Fruit fly (Drosophila melanogaster) whole organism, prepupa: ENCODE measurements around the gene CG10877.

Experiments
- CG3032 ChIP-seq: fragments of 200-800 bp; optimal IDR thresholded peaks from 2 replicates; lab custom pipeline; 2019; ENCODE audit warnings: missing biosample characterization, mild to moderate bottlenecking, missing genetic modification characterization, moderate library complexity
- CG32006 ChIP-seq: fragments of 200-800 bp; sonication (Bioruptor generic); optimal IDR thresholded peaks from 3 replicates; lab custom pipeline; 2017; ENCODE audit warnings: missing biosample characterization, mild to moderate bottlenecking, missing genetic modification characterization
- CG6808 ChIP-seq: fragments of 200-800 bp; sonication (Bioruptor generic); optimal IDR thresholded peaks from 3 replicates; lab custom pipeline; 2017; ENCODE audit warnings: missing biosample characterization, missing genetic modification characterization, mild to moderate bottlenecking, moderate library complexity, missing genetic modification reagents
- Ets21C ChIP-seq: fragments of 200-800 bp; sonication (Bioruptor generic); optimal IDR thresholded peaks from 3 replicates; lab custom pipeline; 2016; ENCODE audit warnings: missing biosample characterization, missing genetic modification characterization
- Lpt ChIP-seq: fragments of 200-800 bp; sonication (Bioruptor generic); optimal IDR thresholded peaks from 3 replicates; lab custom pipeline; 2016; ENCODE audit warnings: missing biosample characterization, missing genetic modification characterization
- Met ChIP-seq: fragments of 200-800 bp; sonication (Bioruptor generic); optimal IDR thresholded peaks from 3 replicates; lab custom pipeline; 2016; ENCODE audit warnings: missing biosample characterization, missing genetic modification characterization
- achi ChIP-seq: fragments of 200-800 bp; sonication (Bioruptor generic); optimal IDR thresholded peaks from 3 replicates; lab custom pipeline; 2016; ENCODE audit warnings: missing biosample characterization, missing genetic modification characterization
- fd59A ChIP-seq: fragments of 200-800 bp; sonication (Bioruptor generic); optimal IDR thresholded peaks from 2 replicates; lab custom pipeline; 2017; ENCODE audit warnings: missing biosample characterization, mild to moderate bottlenecking, missing genetic modification characterization, missing genetic modification reagents

- no peak for TF ChIP-seq Lpt (GFP tag; lab: Kevin White, UChicago)
- TF ChIP-seq Ets21C = no peak
- no peak for TF ChIP-seq CG3032 (tag; lab: Kevin White, UChicago)
- no peak for TF ChIP-seq fd59A (GFP tag; lab: Kevin White, UChicago)
- TF ChIP-seq CG32006 (GFP tag; lab: Kevin White, UChicago) = no peak
- TF ChIP-seq CG6808 = no peak
- TF ChIP-seq Met (GFP tag; lab: Kevin White, UChicago) = no peak
- no peak for TF ChIP-seq achi
Observed at dm6 chr3R:20560668-20561226, 3.1 kb downstream of the CG10877 start, which contains the start of gene CG5191.
